Fruit fly (Drosophila melanogaster) whole organism, wandering third instar larva: ENCODE data around the gene lilli.

Experiments
- HLH106 ChIP-seq: fragments of 200-800 bp; optimal IDR thresholded peaks from 3 replicates; lab custom pipeline; 2019; ENCODE audit warnings: missing biosample characterization, mild to moderate bottlenecking, missing genetic modification characterization, moderate library complexity
- Myc ChIP-seq: fragments of >200 bp; optimal IDR thresholded peaks from 2 replicates; lab custom pipeline; 2017
- Rel ChIP-seq, 2 experiments: fragments of 200-800 bp; sonication (Bioruptor generic) in 1 of 2; optimal IDR thresholded peaks; 2 replicates in 1 of 2; 3 replicates in 1 of 2; lab custom pipeline; 2016 to 2019; ENCODE audit warnings: mild to moderate bottlenecking in 2 of 2, missing biosample characterization in 2 of 2, missing genetic modification characterization in 2 of 2, moderate library complexity in 1 of 2
- br ChIP-seq: fragments of 200-800 bp; sonication (Bioruptor generic); optimal IDR thresholded peaks from 2 replicates; lab custom pipeline; 2016; ENCODE audit warnings: missing biosample characterization, missing genetic modification characterization
- ey ChIP-seq: fragments of 200-800 bp; sonication (Bioruptor generic); optimal IDR thresholded peaks from 2 replicates; lab custom pipeline; 2016; ENCODE audit warnings: missing biosample characterization, missing genetic modification characterization
- h ChIP-seq: fragments of 200-800 bp; sonication (Bioruptor generic); optimal IDR thresholded peaks from 3 replicates; lab custom pipeline; 2016; ENCODE audit warnings: missing biosample characterization, mild to moderate bottlenecking, missing genetic modification characterization
- lola ChIP-seq: fragments of >200 bp; optimal IDR thresholded peaks from 2 replicates; lab custom pipeline; 2017; ENCODE audit warnings: missing biosample characterization, missing genetic modification characterization
- psq ChIP-seq: fragments of 200-800 bp; sonication (Bioruptor generic); optimal IDR thresholded peaks from 3 replicates; lab custom pipeline; 2017; ENCODE audit warnings: missing biosample characterization, mild to moderate bottlenecking, missing genetic modification characterization, moderate library complexity
- usp ChIP-seq: fragments of >200 bp; optimal IDR thresholded peaks from 2 replicates; lab custom pipeline; 2017; ENCODE audit warnings: missing biosample characterization, missing genetic modification characterization

- TF ChIP-seq lola (no peak), psq (GFP tag; lab: Kevin White, UChicago) (no peak), Rel (GFP tag; optimal IDR thresholded peaks at IDR 0.05; lab: Kevin White, UChicago) (no peak), Rel (tag; optimal IDR thresholded peaks at IDR 0.05; lab: Kevin White, UChicago) (no peak), usp (GFP tag; lab: Kevin White, UChicago) (no peak), HLH106 (no peak), h (no peak), ey (GFP tag; lab: Kevin White, UChicago) (no peak), br (no peak), Myc (no peak)
These were observed 12.0 kb upstream of the lilli start for dm6 chr2L:2873729-2874127.
